Fruit fly (Drosophila melanogaster) whole organism, adult: ENCODE results near the gene Usp32.
A peak's percentile ranks its signal among the peaks of the same experiment; 100 is the strongest.

Source experiments
- CG11617 ChIP-seq: fragments of 200-800 bp; sonication (Bioruptor generic); optimal IDR thresholded peaks from 2 replicates; lab custom pipeline; 2017; ENCODE audit warnings: mild to moderate bottlenecking, missing biosample characterization, missing genetic modification reagents, missing genetic modification characterization
- CG12768 ChIP-seq: fragments of 200-800 bp; sonication (Bioruptor generic); optimal IDR thresholded peaks from 2 replicates; lab custom pipeline; 2017; ENCODE audit warnings: missing biosample characterization, missing genetic modification characterization, mild to moderate bottlenecking, moderate library complexity, missing genetic modification reagents
- CG14711 ChIP-seq: fragments of 200-800 bp; sonication (Bioruptor generic); optimal IDR thresholded peaks from 2 replicates; lab custom pipeline; 2018; ENCODE audit warnings: missing biosample characterization, mild to moderate bottlenecking, missing genetic modification characterization, moderate library complexity
- CG1620 ChIP-seq: fragments of 200-800 bp; sonication (Bioruptor generic); optimal IDR thresholded peaks from 2 replicates; lab custom pipeline; 2016; ENCODE audit warnings: missing biosample characterization, missing genetic modification characterization
- CG33017 ChIP-seq: fragments of 200-800 bp; sonication (Bioruptor generic); optimal IDR thresholded peaks from 2 replicates; lab custom pipeline; 2018; ENCODE audit warnings: missing biosample characterization, mild to moderate bottlenecking, missing genetic modification characterization, moderate library complexity
- CG5204 ChIP-seq: fragments of 200-800 bp; sonication (Bioruptor generic); optimal IDR thresholded peaks from 2 replicates; lab custom pipeline; 2016; ENCODE audit warnings: missing biosample characterization, missing genetic modification characterization
- CG7045 ChIP-seq: fragments of 200-800 bp; sonication (Bioruptor generic); optimal IDR thresholded peaks from 2 replicates; lab custom pipeline; 2017; ENCODE audit warnings: missing biosample characterization, mild to moderate bottlenecking, missing genetic modification characterization
- CG7101 ChIP-seq: fragments of 200-800 bp; sonication (Bioruptor generic); optimal IDR thresholded peaks from 2 replicates; lab custom pipeline; 2018; ENCODE audit warnings: missing biosample characterization, mild to moderate bottlenecking, missing genetic modification characterization, moderate library complexity
- Clk ChIP-seq: fragments of 200-800 bp; sonication (Bioruptor generic); optimal IDR thresholded peaks from 2 replicates; lab custom pipeline; 2017; ENCODE audit warnings: missing biosample characterization, missing genetic modification characterization
- Crg-1 ChIP-seq: fragments of 200-800 bp; sonication (Bioruptor generic); optimal IDR thresholded peaks from 2 replicates; lab custom pipeline; 2016; ENCODE audit warnings: missing biosample characterization, missing genetic modification characterization
- Hr96 ChIP-seq: fragments of 200-800 bp; sonication (Bioruptor generic); optimal IDR thresholded peaks from 2 replicates; lab custom pipeline; 2016; ENCODE audit warnings: missing biosample characterization, missing genetic modification characterization
- Mnt ChIP-seq: fragments of 200-800 bp; sonication (Bioruptor generic); optimal IDR thresholded peaks from 2 replicates; lab custom pipeline; 2016; ENCODE audit warnings: missing biosample characterization, mild to moderate bottlenecking, missing genetic modification characterization
- bab1 ChIP-seq: fragments of 200-800 bp; sonication (Bioruptor generic); optimal IDR thresholded peaks from 3 replicates; lab custom pipeline; 2019; ENCODE audit warnings: missing biosample characterization, mild to moderate bottlenecking, missing genetic modification characterization, moderate library complexity
- cic ChIP-seq: fragments of 200-800 bp; sonication (Bioruptor generic); optimal IDR thresholded peaks from 2 replicates; lab custom pipeline; 2017; ENCODE audit warnings: missing biosample characterization, mild to moderate bottlenecking, missing genetic modification characterization, moderate library complexity
- cnc ChIP-seq, 2 experiments: fragments of >200 bp; optimal IDR thresholded peaks; 2 replicates each; lab custom pipeline; 2017
- kay ChIP-seq: fragments of 200-800 bp; sonication (Bioruptor generic); peaks from one replicate; lab custom pipeline; 2016; ENCODE audit warnings: missing biosample characterization, missing genetic modification characterization, borderline replicate concordance
- ovo ChIP-seq: fragments of 200-800 bp; sonication (Bioruptor generic); optimal IDR thresholded peaks from 2 replicates; lab custom pipeline; 2016; ENCODE audit warnings: missing biosample characterization, missing genetic modification characterization
- pad ChIP-seq: fragments of 200-800 bp; sonication (Bioruptor generic); optimal IDR thresholded peaks from 3 replicates; lab custom pipeline; 2017; ENCODE audit warnings: missing biosample characterization, missing genetic modification characterization, mild to moderate bottlenecking, moderate library complexity, missing genetic modification reagents
- tj ChIP-seq: fragments of 200-800 bp; sonication (Bioruptor generic); optimal IDR thresholded peaks from 3 replicates; lab custom pipeline; 2017; ENCODE audit warnings: missing biosample characterization, mild to moderate bottlenecking, missing genetic modification characterization, moderate library complexity
- toe ChIP-seq: fragments of 200-800 bp; sonication (Bioruptor generic); optimal IDR thresholded peaks from 2 replicates; lab custom pipeline; 2016; ENCODE audit warnings: missing biosample characterization, missing genetic modification characterization

Usp32 gene

DNA sequence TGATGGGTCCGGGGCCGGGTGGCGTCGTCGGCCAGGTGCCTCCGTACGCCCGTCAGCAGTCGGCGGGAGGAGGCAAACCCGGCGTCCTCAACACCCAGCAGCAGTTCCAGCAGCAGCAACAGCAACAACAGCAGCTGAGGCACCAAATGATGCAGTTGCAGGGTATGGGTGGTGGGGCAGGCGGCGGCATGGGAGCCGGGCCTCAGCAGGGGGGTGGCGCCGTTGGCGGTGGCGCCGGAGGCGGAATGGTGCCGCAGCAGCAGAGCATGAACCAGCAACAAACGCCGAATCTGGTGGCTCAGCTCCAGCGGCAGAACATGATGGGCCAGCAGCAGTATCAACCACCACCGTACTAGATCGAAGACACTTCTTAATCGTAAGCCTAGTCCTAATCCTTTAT, 26.4 kb upstream of the Usp32 start:
- TF ChIP-seq ovo (GFP tag; lab: Kevin White, UChicago), result no peak
- no peak for TF ChIP-seq cic (GFP tag; lab: Kevin White, UChicago)
- no peak for TF ChIP-seq CG33017 (tag; lab: Kevin White, UChicago)
- no peak for TF ChIP-seq Crg-1 (GFP tag; lab: Kevin White, UChicago)
- TF ChIP-seq kay (GFP tag; lab: Kevin White, UChicago), result no peak
- TF ChIP-seq CG7045, result no peak
- no peak for TF ChIP-seq CG14711 (tag; lab: Kevin White, UChicago)
- TF ChIP-seq CG12768 (GFP tag; lab: Kevin White, UChicago), result no peak
- TF ChIP-seq toe (GFP tag; lab: Kevin White, UChicago), result no peak
- TF ChIP-seq Hr96 (GFP tag; lab: Kevin White, UChicago), result no peak

DNA sequence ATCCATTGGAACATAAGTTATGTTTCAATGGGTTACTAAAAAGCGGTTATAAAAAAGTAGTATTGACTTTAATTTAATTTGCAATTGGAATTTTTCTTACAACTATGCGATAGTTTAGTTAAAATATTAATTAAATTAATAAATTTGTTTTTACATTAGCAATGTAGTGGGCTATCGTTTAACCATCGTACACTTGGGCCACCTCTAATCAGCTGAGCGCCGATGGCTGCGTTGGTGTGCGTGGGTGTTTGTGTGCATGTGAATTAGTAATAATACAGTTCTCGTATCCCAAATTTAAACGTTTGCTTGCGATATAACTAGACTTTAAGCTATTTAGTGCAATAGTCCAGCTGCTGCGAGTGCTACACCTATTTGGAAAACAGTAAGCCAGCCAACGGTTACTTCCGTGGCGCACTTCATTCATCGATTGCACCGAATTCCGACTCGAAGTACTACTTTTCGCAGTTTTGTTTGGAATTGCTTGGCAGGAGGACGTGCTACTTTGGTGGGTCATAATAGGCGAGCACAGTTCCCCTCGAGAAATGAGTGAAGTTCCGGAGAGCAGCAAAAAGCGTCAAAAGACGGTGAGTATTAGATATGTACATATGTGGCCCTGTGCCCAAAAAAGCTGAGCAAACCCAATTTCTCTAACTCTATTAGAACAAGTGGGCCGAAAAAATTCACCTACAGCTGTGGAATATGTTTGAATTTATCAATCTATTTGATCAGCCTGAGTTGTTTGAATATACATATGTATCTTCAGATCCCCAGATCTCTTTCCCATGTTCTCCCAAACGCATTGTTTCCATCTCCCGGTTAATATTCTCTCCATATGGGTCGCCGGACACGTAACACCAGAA, 25.7 kb upstream of the Usp32 start, which contains the start of gene Papss:
Gene Papss, plus strand, starts transcription at position 247 of the 860 bp plus-strand sequence.
- peak; percentile 32 for TF ChIP-seq CG7101
- no peak for TF ChIP-seq CG12768 (GFP tag; lab: Kevin White, UChicago)
- TF ChIP-seq bab1, result peak; percentile 66
- peak; percentile 53 for TF ChIP-seq Mnt
- TF ChIP-seq tj (GFP tag; lab: Kevin White, UChicago), result no peak
- no peak for TF ChIP-seq Hr96 (GFP tag; lab: Kevin White, UChicago)
- TF ChIP-seq CG14711 (tag; lab: Kevin White, UChicago), result peak; percentile 37
- no peak for TF ChIP-seq CG1620 (GFP tag; lab: Kevin White, UChicago)
- no peak for TF ChIP-seq ovo (GFP tag; lab: Kevin White, UChicago)
- peak; percentile 19 for TF ChIP-seq CG33017 (tag; lab: Kevin White, UChicago)
- TF ChIP-seq CG11617 (GFP tag; lab: Kevin White, UChicago), result peak; percentile 26

- TF ChIP-seq tj (GFP tag; lab: Kevin White, UChicago) (peak; percentile 94), ovo (GFP tag; lab: Kevin White, UChicago) (no peak)
Measured at dm6 chr3L:19845907-19846301, 25.0 kb upstream of the Usp32 start.

dm6 chr3L:19846960-19847359, 24.0 kb upstream of the Usp32 start:
- TF ChIP-seq tj (GFP tag; lab: Kevin White, UChicago), result no peak
- no peak for TF ChIP-seq CG14711 (tag; lab: Kevin White, UChicago)
- no peak for TF ChIP-seq CG1620 (GFP tag; lab: Kevin White, UChicago)
- no peak for TF ChIP-seq CG33017 (tag; lab: Kevin White, UChicago)
- TF ChIP-seq CG7045, result no peak
- TF ChIP-seq Mnt, result no peak
- TF ChIP-seq Crg-1 (GFP tag; lab: Kevin White, UChicago), result no peak
- no peak for TF ChIP-seq bab1
- TF ChIP-seq ovo (GFP tag; lab: Kevin White, UChicago), result no peak
- TF ChIP-seq pad (GFP tag; lab: Kevin White, UChicago), result no peak
- no peak for TF ChIP-seq kay (GFP tag; lab: Kevin White, UChicago)
- no peak for TF ChIP-seq CG7101
- TF ChIP-seq CG5204, result no peak
- no peak for TF ChIP-seq cnc (optimal IDR thresholded peaks at IDR 0.05; lab: Kevin White, UChicago)

- TF ChIP-seq CG7045 (no peak), kay (GFP tag; lab: Kevin White, UChicago) (peak; percentile 76)
Measured at dm6 chr3L:19848080-19848479, 22.9 kb upstream of the Usp32 start.

DNA sequence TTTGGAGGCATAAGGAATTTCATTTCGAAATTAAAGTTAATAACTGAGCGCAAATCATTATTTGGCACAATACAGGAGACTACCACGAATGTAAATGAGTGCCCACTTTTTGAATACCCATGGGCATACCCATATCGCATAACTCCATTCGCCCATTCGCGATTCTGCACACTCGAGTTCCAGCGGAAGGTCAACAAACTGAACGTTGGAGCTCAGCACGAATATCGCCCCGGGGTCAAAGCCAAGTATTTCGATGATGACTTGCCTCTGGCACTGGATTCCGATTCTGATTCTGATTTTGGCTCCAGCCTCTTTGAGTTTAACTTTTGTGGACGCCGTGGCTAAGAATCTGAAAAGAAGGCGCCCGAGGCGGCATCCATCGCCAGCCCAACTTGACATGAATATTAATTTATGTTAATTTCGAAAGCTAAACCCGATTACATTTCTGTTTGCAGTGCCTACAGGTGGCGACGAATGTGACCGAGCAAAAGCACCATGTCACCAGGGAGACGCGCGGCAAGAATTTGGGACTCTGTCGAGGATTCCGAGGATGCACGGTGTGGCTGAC, 12.9 kb upstream of the Usp32 start:
- no peak for TF ChIP-seq CG7045
- no peak for TF ChIP-seq cnc (optimal IDR thresholded peaks at IDR 0.05; lab: Kevin White, UChicago)
- no peak for TF ChIP-seq CG11617 (GFP tag; lab: Kevin White, UChicago)
- TF ChIP-seq pad (GFP tag; lab: Kevin White, UChicago), result no peak
- no peak for TF ChIP-seq bab1
- no peak for TF ChIP-seq cic (GFP tag; lab: Kevin White, UChicago)
- no peak for TF ChIP-seq Clk (GFP tag; lab: Kevin White, UChicago)
- no peak for TF ChIP-seq CG1620 (GFP tag; lab: Kevin White, UChicago)
- no peak for TF ChIP-seq ovo (GFP tag; lab: Kevin White, UChicago)
- no peak for TF ChIP-seq Hr96 (GFP tag; lab: Kevin White, UChicago)
- TF ChIP-seq CG14711 (tag; lab: Kevin White, UChicago), result no peak
- no peak for TF ChIP-seq CG33017 (tag; lab: Kevin White, UChicago)
- TF ChIP-seq CG5204, result no peak
- TF ChIP-seq CG12768 (GFP tag; lab: Kevin White, UChicago), result no peak
- no peak for TF ChIP-seq Mnt
- TF ChIP-seq toe (GFP tag; lab: Kevin White, UChicago), result no peak
- TF ChIP-seq kay (GFP tag; lab: Kevin White, UChicago), result no peak
- TF ChIP-seq CG7101, result no peak
